Worm (Caenorhabditis elegans): Measurements from ENCODE around the gene T12A7.10.

ce11 chrIV:11713289-11713688 lies 41.6 kb downstream of the T12A7.10 start:
- no peak for TF ChIP-seq elt-1 (tag; optimal IDR thresholded peaks at IDR 0.05)
- TF ChIP-seq ZK546.5 (tag; optimal IDR thresholded peaks at IDR 0.05), result no peak
- no peak for TF ChIP-seq lin-11 (tag; optimal IDR thresholded peaks at IDR 0.05)
- TF ChIP-seq snpc-4 (tag; optimal IDR thresholded peaks at IDR 0.05), result no peak
- TF ChIP-seq ceh-16 (tag; optimal IDR thresholded peaks at IDR 0.05), result no peak
- no peak for TF ChIP-seq skn-1 (tag; optimal IDR thresholded peaks at IDR 0.05)
- TF ChIP-seq elt-3 (tag; optimal IDR thresholded peaks at IDR 0.05), result no peak
- TF ChIP-seq lsy-2 (tag; optimal IDR thresholded peaks at IDR 0.05), result no peak
- no peak for TF ChIP-seq sma-3 (GFP tag; optimal IDR thresholded peaks at IDR 0.05)
- TF ChIP-seq unc-39 (tag; optimal IDR thresholded peaks at IDR 0.05), result no peak
- no peak for TF ChIP-seq nhr-11 (tag; optimal IDR thresholded peaks at IDR 0.05)
- TF ChIP-seq ztf-4 (tag; optimal IDR thresholded peaks at IDR 0.05), result no peak
